Worm (Caenorhabditis elegans) whole organism, L3 larva: ENCODE results near the gene srw-141.

ENCODE experiments used
- ZK546.5 ChIP-seq: sonication (generic microtip); optimal IDR thresholded peaks from 2 replicates; lab custom pipeline; 2017; ENCODE audit warnings: missing biosample characterization, missing genetic modification characterization
- aly-2 ChIP-seq: fragments of 150-350 bp; optimal IDR thresholded peaks from 2 replicates; lab custom pipeline; 2014; ENCODE audit warnings: missing biosample characterization, missing genetic modification characterization
- ama-1 ChIP-seq: fragments of 150-350 bp; optimal IDR thresholded peaks from 2 replicates; lab custom pipeline; 2018
- ceh-28 ChIP-seq: fragments of 150-350 bp; optimal IDR thresholded peaks from 2 replicates; lab custom pipeline; 2014; ENCODE audit warnings: missing biosample characterization, missing genetic modification reagents, missing genetic modification characterization
- ceh-9 ChIP-seq: sonication (generic microtip); optimal IDR thresholded peaks from 2 replicates; lab custom pipeline; 2018; ENCODE audit warnings: missing biosample characterization, missing genetic modification characterization
- egl-27 ChIP-seq: sonication (generic microtip); optimal IDR thresholded peaks from 4 replicates; lab custom pipeline; 2017; ENCODE audit warnings: missing biosample characterization, missing genetic modification reagents, missing genetic modification characterization
- egl-5 ChIP-seq: fragments of 150-350 bp; optimal IDR thresholded peaks from 2 replicates; lab custom pipeline; 2017; ENCODE audit warnings: missing biosample characterization, missing genetic modification reagents, missing genetic modification characterization, inconsistent platforms
- elt-2 ChIP-seq: sonication (generic microtip); optimal IDR thresholded peaks from 2 replicates; lab custom pipeline; 2016; ENCODE audit warnings: missing genetic modification reagents, mild to moderate bottlenecking, missing genetic modification characterization, missing compliant biosample characterization
- elt-3 ChIP-seq, 3 experiments: fragments of 150-350 bp in 1 of 3; sonication (generic microtip) in 2 of 3; optimal IDR thresholded peaks; 2 replicates in 2 of 3; 4 replicates in 1 of 3; lab custom pipeline; 2014 to 2017; ENCODE audit warnings: missing biosample characterization in 3 of 3, missing genetic modification characterization in 3 of 3
- eor-1 ChIP-seq, 2 experiments: fragments of 150-350 bp; optimal IDR thresholded peaks; 2 replicates each; lab custom pipeline; 2014 to 2018; ENCODE audit warnings: missing biosample characterization in 2 of 2, missing genetic modification characterization in 2 of 2
- fkh-10 ChIP-seq: sonication (generic microtip); optimal IDR thresholded peaks from 2 replicates; lab custom pipeline; 2017; ENCODE audit warnings: missing biosample characterization, missing genetic modification reagents, missing genetic modification characterization
- fkh-2 ChIP-seq: fragments of 150-350 bp; optimal IDR thresholded peaks from 2 replicates; lab custom pipeline; 2014; ENCODE audit warnings: missing biosample characterization, missing genetic modification reagents, missing genetic modification characterization
- fos-1 ChIP-seq: fragments of 150-350 bp; optimal IDR thresholded peaks from 2 replicates; lab custom pipeline; 2014; ENCODE audit warnings: missing biosample characterization, missing genetic modification characterization
- hmg-11 ChIP-seq: sonication (generic microtip); optimal IDR thresholded peaks from 2 replicates; lab custom pipeline; 2016; ENCODE audit warnings: missing genetic modification characterization, missing compliant biosample characterization
- lin-15B ChIP-seq: fragments of 150-350 bp; optimal IDR thresholded peaks from 2 replicates; lab custom pipeline; 2014; ENCODE audit warnings: missing biosample characterization, missing genetic modification characterization
- lsy-12 ChIP-seq: sonication (generic microtip); optimal IDR thresholded peaks from 2 replicates; lab custom pipeline; 2016; ENCODE audit warnings: mild to moderate bottlenecking, missing genetic modification characterization, missing compliant biosample characterization
- mdl-1 ChIP-seq: fragments of 150-350 bp; optimal IDR thresholded peaks from 2 replicates; lab custom pipeline; 2014; ENCODE audit warnings: missing biosample characterization, missing genetic modification characterization
- mml-1 ChIP-seq: fragments of 150-350 bp; sonication (generic microtip); optimal IDR thresholded peaks from 3 replicates; lab custom pipeline; 2014; ENCODE audit warnings: missing biosample characterization, missing genetic modification characterization
- nfya-1 ChIP-seq: sonication (generic microtip); optimal IDR thresholded peaks from 2 replicates; lab custom pipeline; 2017; ENCODE audit warnings: missing genetic modification characterization, mild to moderate bottlenecking, missing compliant biosample characterization, antibody characterized with exemption, moderate library complexity; ENCODE audit not compliant: insufficient read depth
- nhr-11 ChIP-seq: fragments of 150-350 bp; optimal IDR thresholded peaks from 2 replicates; lab custom pipeline; 2014; ENCODE audit warnings: missing biosample characterization, missing genetic modification characterization
- nhr-12 ChIP-seq: fragments of 150-350 bp; optimal IDR thresholded peaks from 2 replicates; lab custom pipeline; 2014; ENCODE audit warnings: missing biosample characterization, missing genetic modification characterization
- nhr-25 ChIP-seq: sonication (generic microtip); optimal IDR thresholded peaks from 2 replicates; lab custom pipeline; 2017; ENCODE audit warnings: missing biosample characterization, missing genetic modification characterization
- nhr-28 ChIP-seq: fragments of 150-350 bp; optimal IDR thresholded peaks from 2 replicates; lab custom pipeline; 2014; ENCODE audit warnings: missing biosample characterization, missing genetic modification characterization
- nhr-67 ChIP-seq: fragments of 150-350 bp; optimal IDR thresholded peaks from 2 replicates; lab custom pipeline; 2014; ENCODE audit warnings: missing biosample characterization, missing genetic modification characterization
- nhr-76 ChIP-seq: fragments of 150-350 bp; sonication (generic microtip); optimal IDR thresholded peaks from 5 replicates; lab custom pipeline; 2014; ENCODE audit warnings: missing biosample characterization, missing genetic modification characterization
- nhr-77 ChIP-seq: fragments of 150-350 bp; optimal IDR thresholded peaks from 2 replicates; lab custom pipeline; 2014; ENCODE audit warnings: missing biosample characterization, missing genetic modification characterization
- pha-4 ChIP-seq: fragments of 150-350 bp; optimal IDR thresholded peaks from 2 replicates; lab custom pipeline; 2014; ENCODE audit warnings: missing biosample characterization, missing genetic modification reagents, missing genetic modification characterization
- pqm-1 ChIP-seq: fragments of 150-350 bp; optimal IDR thresholded peaks from 2 replicates; lab custom pipeline; 2017; ENCODE audit warnings: missing biosample characterization, missing genetic modification characterization, inconsistent platforms
- sea-2 ChIP-seq: fragments of 150-350 bp; sonication (generic microtip); optimal IDR thresholded peaks from 4 replicates; lab custom pipeline; 2014; ENCODE audit warnings: missing biosample characterization, missing genetic modification reagents, missing genetic modification characterization
- tbx-2 ChIP-seq: sonication (generic microtip); optimal IDR thresholded peaks from 2 replicates; lab custom pipeline; 2016; ENCODE audit warnings: mild to moderate bottlenecking, missing genetic modification characterization, missing compliant biosample characterization
- unc-39 ChIP-seq: sonication (generic microtip); optimal IDR thresholded peaks from 4 replicates; lab custom pipeline; 2017; ENCODE audit warnings: missing biosample characterization, missing genetic modification characterization
- zag-1 ChIP-seq: fragments of 150-350 bp; optimal IDR thresholded peaks from 2 replicates; lab custom pipeline; 2014; ENCODE audit warnings: missing biosample characterization, missing genetic modification characterization
- ztf-11 ChIP-seq: fragments of 150-350 bp; optimal IDR thresholded peaks from 2 replicates; lab custom pipeline; 2014; ENCODE audit warnings: missing biosample characterization, missing genetic modification characterization
- ztf-4 ChIP-seq: fragments of 150-350 bp; optimal IDR thresholded peaks from 2 replicates; lab custom pipeline; 2014; ENCODE audit warnings: missing biosample characterization, missing genetic modification characterization

The srw-141 gene

ce11 chrV:2920125-2920524 is 18.3 kb downstream of the srw-141 start:
- TF ChIP-seq nhr-67 (tag; lab: Kevin White, UChicago) (no peak), ztf-4 (tag; lab: Kevin White, UChicago) (no peak), egl-27 (tag; lab: Kevin White, UChicago) (no peak), mdl-1 (no peak), hmg-11 (tag; lab: Kevin White, UChicago) (no peak), eor-1 (tag; optimal IDR thresholded peaks at IDR 0.05; lab: Kevin White, UChicago) (no peak), zag-1 (tag; lab: Kevin White, UChicago) (no peak), pha-4 (tag; lab: Kevin White, UChicago) (no peak), ceh-28 (tag; lab: Kevin White, UChicago) (no peak), fkh-10 (GFP tag; lab: Kevin White, UChicago) (no peak), nhr-28 (tag; lab: Kevin White, UChicago) (no peak), pqm-1 (tag; lab: Kevin White, UChicago) (no peak), ceh-9 (tag; lab: Kevin White, UChicago) (no peak)
- TF ChIP-seq, all 47 proteins: peak for 0

- no peak for TF ChIP-seq nhr-76 (tag; lab: Kevin White, UChicago)
- TF ChIP-seq nhr-11 = no peak
- no peak for TF ChIP-seq tbx-2 (tag; lab: Kevin White, UChicago)
- TF ChIP-seq ceh-28 (tag; lab: Kevin White, UChicago) = no peak
- TF ChIP-seq nhr-25 = no peak
- TF ChIP-seq unc-39 (tag; lab: Kevin White, UChicago) = no peak
- no peak for TF ChIP-seq egl-27 (tag; lab: Kevin White, UChicago)
- TF ChIP-seq, all 47 proteins: peak for 0
Observed at ce11 chrV:2913948-2914347, 24.4 kb downstream of the srw-141 start, which contains the start of gene srh-146. Gene srh-146 (plus strand): TSS chrV:2914248.

- TF ChIP-seq aly-2 = no peak
- no peak for TF ChIP-seq mml-1 (tag; lab: Kevin White, UChicago)
- no peak for TF ChIP-seq fos-1
- TF ChIP-seq ceh-28 (tag; lab: Kevin White, UChicago) = no peak
- TF ChIP-seq hmg-11 (tag; lab: Kevin White, UChicago) = no peak
- TF ChIP-seq nhr-28 (tag; lab: Kevin White, UChicago) = no peak
- TF ChIP-seq zag-1 (tag; lab: Kevin White, UChicago) = no peak
- TF ChIP-seq ama-1 (lab: Kevin White, UChicago) = no peak
- no peak for TF ChIP-seq fkh-10 (GFP tag; lab: Kevin White, UChicago)
- no peak for TF ChIP-seq pha-4 (tag; lab: Kevin White, UChicago)
- TF ChIP-seq lin-15B (tag; lab: Kevin White, UChicago) = no peak
- no peak for TF ChIP-seq elt-2 (tag; lab: Kevin White, UChicago)
- no peak for TF ChIP-seq ZK546.5 (tag; lab: Kevin White, UChicago)
- TF ChIP-seq, all 47 proteins: peak for 0
Observed at ce11 chrV:2912901-2913300, 25.5 kb downstream of the srw-141 start, which contains the start of gene C31B8.9. Gene C31B8.9 (minus strand): TSS chrV:2913001.

- TF ChIP-seq elt-3 (tag; optimal IDR thresholded peaks at IDR 0.05; lab: Kevin White, UChicago) (no peak), nfya-1 (no peak), egl-5 (tag; lab: Kevin White, UChicago) (no peak), ama-1 (lab: Kevin White, UChicago) (no peak), pqm-1 (tag; lab: Kevin White, UChicago) (no peak), nhr-28 (tag; lab: Kevin White, UChicago) (no peak), ceh-9 (tag; lab: Kevin White, UChicago) (no peak), fkh-2 (tag; lab: Kevin White, UChicago) (no peak), ceh-28 (tag; lab: Kevin White, UChicago) (no peak), nhr-77 (no peak), egl-27 (tag; lab: Kevin White, UChicago) (no peak), mml-1 (tag; lab: Kevin White, UChicago) (no peak), tbx-2 (tag; lab: Kevin White, UChicago) (no peak), ztf-11 (no peak), lsy-12 (tag; lab: Kevin White, UChicago) (no peak), sea-2 (GFP tag; lab: Kevin White, UChicago) (no peak), nhr-12 (no peak), nhr-11 (no peak), zag-1 (tag; lab: Kevin White, UChicago) (no peak), nhr-25 (no peak)
Observed at ce11 chrV:2909525-2909924, 28.9 kb downstream of the srw-141 start, which contains the start of gene zmp-3. Gene zmp-3 (minus strand): TSS chrV:2909625.
